Worm (Caenorhabditis elegans): ENCODE data around the gene T07G12.2.

DNA sequence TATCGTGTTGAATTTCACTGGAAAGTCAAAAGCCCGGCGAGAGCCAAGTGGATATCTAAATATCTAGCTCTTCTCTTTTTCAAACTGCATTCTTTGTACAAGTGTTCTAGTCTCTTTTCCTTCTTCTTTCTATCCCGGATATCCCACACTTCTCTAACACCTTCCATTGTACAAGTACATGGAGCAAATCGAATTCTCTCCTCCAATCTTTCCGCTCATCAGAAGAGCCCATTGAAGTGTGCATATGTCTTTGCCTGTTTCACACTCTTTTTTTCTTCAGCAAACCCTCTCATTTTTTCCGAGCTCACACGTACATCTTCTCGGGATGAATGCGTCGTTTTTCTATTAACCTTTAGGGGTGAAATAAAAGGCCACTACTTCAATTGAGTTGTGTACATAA lies 43.0 kb downstream of the T07G12.2 start:
- TF ChIP-seq sox-4 (tag; optimal IDR thresholded peaks at IDR 0.05) (no peak), unc-62 (GFP tag; optimal IDR thresholded peaks at IDR 0.05) (no peak), elt-3 (tag; optimal IDR thresholded peaks at IDR 0.05) (no peak), nhr-76 (tag; optimal IDR thresholded peaks at IDR 0.05) (no peak), mdl-1 (tag; optimal IDR thresholded peaks at IDR 0.05) (no peak), nhr-237 (tag; optimal IDR thresholded peaks at IDR 0.05) (no peak), vab-15 (tag; optimal IDR thresholded peaks at IDR 0.05) (no peak), mep-1 (tag; optimal IDR thresholded peaks at IDR 0.05) (no peak), zip-4 (GFP tag; optimal IDR thresholded peaks at IDR 0.05) (no peak), lsy-2 (tag; optimal IDR thresholded peaks at IDR 0.05) (no peak), hlh-17 (GFP tag; optimal IDR thresholded peaks at IDR 0.05; ENCODE audit: borderline replicate concordance) (no peak), nhr-90 (tag; optimal IDR thresholded peaks at IDR 0.05; ENCODE audit: poor library complexity) (no peak)
